Worm (Caenorhabditis elegans) whole organism, mixed stage, embryonic: ENCODE data around the gene acs-7.

ENCODE experiments used
- hlh-1 ChIP-seq: fragments of 150-350 bp; optimal IDR thresholded peaks from 2 replicates; lab custom pipeline; 2014; ENCODE audit warnings: missing biosample characterization, missing genetic modification reagents, missing genetic modification characterization
- nhr-12 ChIP-seq: fragments of 150-350 bp; optimal IDR thresholded peaks from 2 replicates; lab custom pipeline; 2014; ENCODE audit warnings: missing biosample characterization, missing genetic modification characterization
- nhr-28 ChIP-seq: fragments of 150-350 bp; optimal IDR thresholded peaks from 2 replicates; lab custom pipeline; 2014; ENCODE audit warnings: missing biosample characterization, missing genetic modification characterization
- nhr-76 ChIP-seq: sonication (generic microtip); optimal IDR thresholded peaks from 2 replicates; lab custom pipeline; 2017; ENCODE audit warnings: missing biosample characterization, missing genetic modification characterization
- pha-4 ChIP-seq: fragments of 150-350 bp; optimal IDR thresholded peaks from 2 replicates; lab custom pipeline; 2018; ENCODE audit warnings: missing biosample characterization, missing genetic modification reagents, missing genetic modification characterization
- snpc-4 ChIP-seq: fragments of 150-350 bp; optimal IDR thresholded peaks from 2 replicates; lab custom pipeline; 2014; ENCODE audit warnings: missing biosample characterization, missing genetic modification characterization
- sptf-1 ChIP-seq: sonication (generic microtip); optimal IDR thresholded peaks from 2 replicates; lab custom pipeline; 2017; ENCODE audit warnings: mild to moderate bottlenecking, missing genetic modification characterization, moderate library complexity, missing compliant biosample characterization
- unc-39 ChIP-seq: fragments of 150-350 bp; optimal IDR thresholded peaks from 2 replicates; lab custom pipeline; 2014; ENCODE audit warnings: missing biosample characterization, missing genetic modification characterization
- unc-62 ChIP-seq: fragments of 150-350 bp; optimal IDR thresholded peaks from 2 replicates; lab custom pipeline; 2014; ENCODE audit warnings: missing biosample characterization, missing genetic modification reagents, missing genetic modification characterization

DNA sequence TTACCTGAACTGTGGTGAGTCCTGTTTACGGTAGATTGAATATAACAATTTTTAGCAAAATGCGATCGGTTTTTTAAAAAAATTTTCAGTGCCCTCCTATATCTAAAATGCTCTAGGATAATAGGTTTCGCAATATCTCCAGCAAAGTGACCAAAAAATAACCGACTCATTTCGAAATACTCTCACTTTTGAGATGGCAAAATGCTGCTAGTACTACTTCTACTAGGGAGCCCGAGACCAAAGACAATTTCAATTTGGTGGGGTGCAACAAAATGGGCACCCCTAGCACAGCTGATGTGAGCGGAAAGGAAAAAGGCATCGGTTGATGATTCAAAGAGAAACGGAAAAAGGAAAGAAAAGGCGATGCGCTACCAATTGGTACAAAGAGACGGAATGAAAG lies 11.7 kb downstream of the acs-7 start:
- no peak for TF ChIP-seq sptf-1 (tag; lab: Kevin White, UChicago)
- TF ChIP-seq unc-62 (GFP tag; lab: Kevin White, UChicago) = no peak
- TF ChIP-seq unc-39 (tag; lab: Kevin White, UChicago) = no peak
- no peak for TF ChIP-seq snpc-4 (tag; lab: Kevin White, UChicago)
- no peak for TF ChIP-seq nhr-28 (tag; lab: Kevin White, UChicago)
- TF ChIP-seq nhr-76 (tag; lab: Kevin White, UChicago) = no peak
- TF ChIP-seq pha-4 (tag; lab: Kevin White, UChicago) = no peak
- no peak for TF ChIP-seq hlh-1 (tag; lab: Kevin White, UChicago)
- TF ChIP-seq nhr-12 = no peak
